Worm (Caenorhabditis elegans) whole organism, L4 larva: ENCODE data around the gene cyk-4.

Experiments
- D1046.2 ChIP-seq: fragments of 200-800 bp; sonication (Bioruptor generic); IDR thresholded peaks from 2 replicates; pipeline ENCODE4 v1.3.6; 2022; ENCODE audit warnings: missing genetic modification characterization, missing compliant biosample characterization
- F10B5.3 ChIP-seq: sonication (generic microtip); optimal IDR thresholded peaks from 2 replicates; lab custom pipeline; 2016; ENCODE audit warnings: mild to moderate bottlenecking, missing genetic modification characterization, missing compliant biosample characterization
- F26F4.8 ChIP-seq: fragments of 200-800 bp; sonication (Bioruptor generic); conservative IDR thresholded peaks from 2 replicates; pipeline ENCODE4 v1.3.6; 2022; ENCODE audit warnings: missing genetic modification characterization, missing compliant biosample characterization
- F37D6.2 ChIP-seq: sonication (generic microtip); optimal IDR thresholded peaks from 2 replicates; lab custom pipeline; 2016; ENCODE audit warnings: mild to moderate bottlenecking, missing genetic modification characterization, missing compliant biosample characterization
- T20F7.1 ChIP-seq: fragments of 200-800 bp; sonication (Bioruptor generic); optimal IDR thresholded peaks from 2 replicates; lab custom pipeline; 2018; ENCODE audit warnings: mild to moderate bottlenecking, missing genetic modification characterization, missing compliant biosample characterization
- T26A8.4 ChIP-seq: fragments of 200-800 bp; sonication (Bioruptor generic); IDR thresholded peaks from 2 replicates; pipeline ENCODE4 v1.3.6; 2022; ENCODE audit warnings: missing genetic modification characterization, missing compliant biosample characterization
- Y48G9A.11 ChIP-seq: fragments of 200-800 bp; sonication (Bioruptor generic); IDR thresholded peaks from 2 replicates; pipeline ENCODE4 v1.3.6; 2022; ENCODE audit warnings: missing genetic modification reagents, missing genetic modification characterization, missing compliant biosample characterization
- Y75B8A.6 ChIP-seq: fragments of 200-800 bp; sonication (Bioruptor generic); IDR thresholded peaks from 2 replicates; pipeline ENCODE4 v1.3.6; 2022; ENCODE audit warnings: missing genetic modification reagents, missing genetic modification characterization, missing compliant biosample characterization
- aha-1 ChIP-seq: fragments of 150-350 bp; peaks from one replicate; lab custom pipeline; 2014; ENCODE audit warnings: missing biosample characterization, missing genetic modification characterization
- ama-1 ChIP-seq: fragments of 150-350 bp; optimal IDR thresholded peaks from 2 replicates; lab custom pipeline; 2014; ENCODE audit warnings: inconsistent platforms, mixed read lengths
- ceh-20 ChIP-seq: fragments of 200-800 bp; sonication (Bioruptor generic); IDR thresholded peaks from 2 replicates; pipeline ENCODE4 v1.3.6; 2022; ENCODE audit warnings: missing genetic modification reagents, missing genetic modification characterization, missing compliant biosample characterization
- ceh-28 ChIP-seq: fragments of 150-350 bp; optimal IDR thresholded peaks from 2 replicates; lab custom pipeline; 2014; ENCODE audit warnings: missing biosample characterization, missing genetic modification reagents, missing genetic modification characterization
- ceh-32 ChIP-seq: sonication (generic microtip); optimal IDR thresholded peaks from 2 replicates; lab custom pipeline; 2016; ENCODE audit warnings: mild to moderate bottlenecking, missing genetic modification characterization, missing compliant biosample characterization; ENCODE audit not compliant: poor library complexity
- daf-12 ChIP-seq: fragments of 150-350 bp; optimal IDR thresholded peaks from 2 replicates; lab custom pipeline; 2014; ENCODE audit warnings: missing biosample characterization, missing genetic modification reagents, missing genetic modification characterization
- daf-16 ChIP-seq, 3 experiments: sonication (generic microtip); optimal IDR thresholded peaks; 2 replicates each; lab custom pipeline; 2016 to 2017; ENCODE audit warnings: missing genetic modification characterization in 3 of 3, missing genetic modification reagents in 3 of 3, mild to moderate bottlenecking in 2 of 3, missing compliant biosample characterization in 2 of 3, missing biosample characterization in 1 of 3, moderate library complexity in 1 of 3
- daf-8 ChIP-seq: fragments of 200-800 bp; sonication (Bioruptor generic); IDR thresholded peaks from 2 replicates; pipeline ENCODE4 v1.3.6; 2022; ENCODE audit warnings: missing genetic modification characterization, missing compliant biosample characterization
- dmd-6 ChIP-seq: fragments of 200-800 bp; sonication (Bioruptor generic); IDR thresholded peaks from 2 replicates; pipeline ENCODE4 v1.3.6; 2022; ENCODE audit warnings: missing genetic modification reagents, missing genetic modification characterization, missing compliant biosample characterization
- dpl-1 ChIP-seq: fragments of 150-350 bp; optimal IDR thresholded peaks from 2 replicates; lab custom pipeline; 2014; ENCODE audit warnings: missing biosample characterization, missing genetic modification reagents, missing genetic modification characterization
- egl-27 ChIP-seq: sonication (generic microtip); optimal IDR thresholded peaks from 3 replicates; lab custom pipeline; 2017; ENCODE audit warnings: missing biosample characterization, missing genetic modification reagents, missing genetic modification characterization
- hlh-30 ChIP-seq: sonication (generic microtip); optimal IDR thresholded peaks from 2 replicates; lab custom pipeline; 2017; ENCODE audit warnings: antibody characterized with exemption, mild to moderate bottlenecking, missing genetic modification characterization, missing compliant biosample characterization; ENCODE audit not compliant: insufficient read depth
- hmg-1.1 ChIP-seq: fragments of 200-800 bp; sonication (Bioruptor generic); IDR thresholded peaks from 2 replicates; pipeline ENCODE4 v1.3.6; 2022; ENCODE audit warnings: missing genetic modification reagents, missing genetic modification characterization, missing compliant biosample characterization
- lim-7 ChIP-seq: fragments of 200-800 bp; sonication (Bioruptor generic); IDR thresholded peaks from 2 replicates; pipeline ENCODE4 v1.3.6; 2022; ENCODE audit warnings: missing genetic modification characterization, missing compliant biosample characterization
- madf-5 ChIP-seq, 2 experiments: fragments of 200-800 bp; sonication (Bioruptor generic); IDR thresholded peaks; 2 replicates each; pipeline ENCODE4 v1.3.6; 2022; ENCODE audit warnings: missing compliant biosample characterization in 2 of 2, missing genetic modification characterization in 2 of 2
- madf-9 ChIP-seq: fragments of 200-800 bp; sonication (Bioruptor generic); conservative IDR thresholded peaks from 2 replicates; pipeline ENCODE4 v1.3.6; 2022; ENCODE audit warnings: missing genetic modification reagents, missing genetic modification characterization, missing compliant biosample characterization
- mep-1 ChIP-seq: fragments of 150-350 bp; sonication (generic microtip); optimal IDR thresholded peaks from 3 replicates; lab custom pipeline; 2014; ENCODE audit warnings: missing biosample characterization, missing genetic modification characterization
- mxl-3 ChIP-seq: fragments of 200-800 bp; sonication (Bioruptor generic); optimal IDR thresholded peaks from 2 replicates; lab custom pipeline; 2018; ENCODE audit warnings: mild to moderate bottlenecking, missing genetic modification characterization, missing compliant biosample characterization
- nhr-10 ChIP-seq: fragments of 150-350 bp; optimal IDR thresholded peaks from 2 replicates; lab custom pipeline; 2014; ENCODE audit warnings: missing biosample characterization, missing genetic modification characterization
- nhr-111 ChIP-seq: fragments of 200-800 bp; sonication (Bioruptor generic); optimal IDR thresholded peaks from 2 replicates; lab custom pipeline; 2018; ENCODE audit warnings: mild to moderate bottlenecking, missing genetic modification characterization, missing compliant biosample characterization
- nhr-25 ChIP-seq: sonication (generic microtip); optimal IDR thresholded peaks from 2 replicates; lab custom pipeline; 2017; ENCODE audit warnings: missing genetic modification characterization, mild to moderate bottlenecking, missing compliant biosample characterization, antibody characterized with exemption, moderate library complexity, borderline replicate concordance; ENCODE audit not compliant: insufficient read depth
- nhr-41 ChIP-seq: fragments of 200-800 bp; sonication (Bioruptor generic); IDR thresholded peaks from 2 replicates; pipeline ENCODE4 v1.3.6; 2022; ENCODE audit warnings: missing genetic modification reagents, missing genetic modification characterization, missing compliant biosample characterization
- nhr-42 ChIP-seq: fragments of 200-800 bp; sonication (Bioruptor generic); IDR thresholded peaks from 2 replicates; pipeline ENCODE4 v1.3.6; 2022; ENCODE audit warnings: missing genetic modification characterization, missing compliant biosample characterization
- nhr-6 ChIP-seq: fragments of 150-350 bp; optimal IDR thresholded peaks from 2 replicates; lab custom pipeline; 2014; ENCODE audit warnings: missing biosample characterization, missing genetic modification characterization
- nhr-76 ChIP-seq: fragments of 150-350 bp; optimal IDR thresholded peaks from 2 replicates; lab custom pipeline; 2014; ENCODE audit warnings: missing biosample characterization, missing genetic modification characterization
- nhr-77 ChIP-seq: fragments of 150-350 bp; optimal IDR thresholded peaks from 2 replicates; lab custom pipeline; 2014; ENCODE audit warnings: missing biosample characterization, missing genetic modification characterization
- php-3 ChIP-seq: fragments of 200-800 bp; sonication (Bioruptor generic); IDR thresholded peaks from 2 replicates; pipeline ENCODE4 v1.3.6; 2022; ENCODE audit warnings: missing genetic modification reagents, missing genetic modification characterization, missing compliant biosample characterization
- rbr-2 ChIP-seq: sonication (generic microtip); optimal IDR thresholded peaks from 2 replicates; lab custom pipeline; 2016; ENCODE audit warnings: missing genotype, missing genetic modification characterization, missing compliant biosample characterization
- saeg-2 ChIP-seq: fragments of 200-800 bp; sonication (Bioruptor generic); IDR thresholded peaks from 2 replicates; pipeline ENCODE4 v1.3.6; 2022; ENCODE audit warnings: missing genetic modification reagents, missing genetic modification characterization, missing compliant biosample characterization
- set-16 ChIP-seq: fragments of 200-800 bp; sonication (Bioruptor generic); IDR thresholded peaks from 2 replicates; pipeline ENCODE4 v1.3.6; 2022; ENCODE audit warnings: missing genetic modification reagents, missing genetic modification characterization, missing compliant biosample characterization
- skn-1 ChIP-seq: fragments of 150-350 bp; optimal IDR thresholded peaks from 2 replicates; lab custom pipeline; 2014; ENCODE audit warnings: missing biosample characterization, missing genetic modification characterization
- snpc-1.2 ChIP-seq: fragments of 200-800 bp; sonication (Bioruptor generic); IDR thresholded peaks from 2 replicates; pipeline ENCODE4 v1.3.6; 2022; ENCODE audit warnings: missing genetic modification reagents, missing genetic modification characterization, missing compliant biosample characterization
- snpc-4 ChIP-seq: fragments of 150-350 bp; optimal IDR thresholded peaks from 2 replicates; lab custom pipeline; 2014; ENCODE audit warnings: missing biosample characterization, missing genetic modification characterization
- spr-1 ChIP-seq: sonication (generic microtip); optimal IDR thresholded peaks from 2 replicates; lab custom pipeline; 2016; ENCODE audit warnings: mild to moderate bottlenecking, missing genetic modification characterization, missing compliant biosample characterization
- tra-1 ChIP-seq: fragments of 200-800 bp; sonication (Bioruptor generic); IDR thresholded peaks from 2 replicates; pipeline ENCODE4 v1.3.6; 2022; ENCODE audit warnings: missing genetic modification reagents, missing genetic modification characterization, missing compliant biosample characterization
- unc-130 ChIP-seq: sonication (generic microtip); optimal IDR thresholded peaks from 2 replicates; lab custom pipeline; 2016; ENCODE audit warnings: missing genetic modification reagents, missing genetic modification characterization, missing compliant biosample characterization
- unc-62 ChIP-seq, 3 experiments: fragments of 150-350 bp in 1 of 3; sonication (generic microtip); optimal IDR thresholded peaks in 2 of 3; peaks in 1 of 3; 1 replicate in 1 of 3; 2 replicates in 2 of 3; lab custom pipeline; 2014 to 2017; ENCODE audit warnings: missing biosample characterization in 3 of 3, missing genetic modification characterization in 3 of 3, missing genetic modification reagents in 3 of 3, missing genotype in 1 of 3
- zag-1 ChIP-seq: fragments of 150-350 bp; optimal IDR thresholded peaks from 2 replicates; lab custom pipeline; 2014; ENCODE audit warnings: missing biosample characterization, missing genetic modification characterization
- zfp-2 ChIP-seq: sonication (generic microtip); optimal IDR thresholded peaks from 2 replicates; lab custom pipeline; 2016; ENCODE audit warnings: mild to moderate bottlenecking, missing genetic modification characterization, missing compliant biosample characterization
- zfp-3 ChIP-seq: fragments of 200-800 bp; sonication (Bioruptor generic); conservative IDR thresholded peaks from 2 replicates; pipeline ENCODE4 v1.3.6; 2022; ENCODE audit warnings: missing genetic modification reagents, missing genetic modification characterization, missing compliant biosample characterization
- zip-2 ChIP-seq: fragments of 150-350 bp; optimal IDR thresholded peaks from 2 replicates; lab custom pipeline; 2014; ENCODE audit warnings: missing biosample characterization, missing genetic modification characterization
- ztf-11 ChIP-seq: fragments of 150-350 bp; optimal IDR thresholded peaks from 2 replicates; lab custom pipeline; 2014; ENCODE audit warnings: missing biosample characterization, missing genetic modification characterization

Gene cyk-4

DNA sequence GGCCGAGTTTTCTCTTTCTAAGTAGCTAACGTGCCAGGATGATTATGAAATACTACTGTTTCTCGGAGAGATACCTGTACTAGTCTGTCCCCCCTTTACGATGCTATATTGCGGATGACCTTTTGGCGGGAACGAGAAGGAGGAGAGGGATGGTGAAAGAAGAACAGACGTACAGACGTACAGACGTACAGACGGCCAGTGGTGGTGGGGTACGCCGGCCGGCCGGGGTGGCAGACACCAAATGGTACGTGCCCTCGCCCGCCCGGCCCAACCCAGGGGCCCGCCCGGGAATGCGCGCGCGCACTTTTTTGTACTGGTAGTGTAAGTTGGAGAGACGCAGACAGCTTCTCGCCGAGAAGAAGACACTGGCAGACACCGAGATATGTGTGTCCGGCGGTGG lies 50.0 kb downstream of the cyk-4 start (continued):
- no peak for TF ChIP-seq madf-9 (GFP tag; lab: Robert Waterston, UW)
- no peak for TF ChIP-seq dpl-1 (GFP tag; lab: Kevin White, UChicago)
- TF ChIP-seq ceh-32 (tag; lab: Kevin White, UChicago), result no peak
- peak; percentile 30; the same call in 1 of the 2 replicates for TF ChIP-seq ceh-20 (GFP tag; lab: Robert Waterston, UW)
- no peak for TF ChIP-seq nhr-10
- no peak for TF ChIP-seq nhr-111 (GFP tag; lab: Kevin White, UChicago)
- TF ChIP-seq nhr-25, result peak; percentile 54
- TF ChIP-seq F10B5.3 (tag; lab: Kevin White, UChicago), result no peak
- peak; percentile 98 for TF ChIP-seq set-16 (GFP tag; lab: Robert Waterston, UW)
- TF ChIP-seq daf-16 (GFP tag; optimal IDR thresholded peaks at IDR 0.05; lab: Kevin White, UChicago), result no peak
- no peak for TF ChIP-seq daf-16 (tag; optimal IDR thresholded peaks at IDR 0.05; lab: Kevin White, UChicago)
- no peak for TF ChIP-seq zip-2 (tag; lab: Kevin White, UChicago)
- 0 out of 2 replicates have a peak, but pooled peaks have one; percentile 39 for TF ChIP-seq snpc-1.2
- peak; percentile 10 for TF ChIP-seq nhr-6
- TF ChIP-seq ceh-28 (tag; lab: Kevin White, UChicago), result no peak
- no peak for TF ChIP-seq zfp-2
- TF ChIP-seq hmg-1.1, result no peak; the same call in 1 of the 2 replicates
- TF ChIP-seq F37D6.2 (tag; lab: Kevin White, UChicago), result no peak
- no peak for TF ChIP-seq egl-27 (tag; lab: Kevin White, UChicago)
- TF ChIP-seq ama-1 (lab: Kevin White, UChicago), result no peak
- no peak for TF ChIP-seq skn-1 (tag; lab: Kevin White, UChicago)
- no peak for TF ChIP-seq F26F4.8 (GFP tag; lab: Robert Waterston, UW)
- TF ChIP-seq D1046.2 (GFP tag; lab: Robert Waterston, UW), result no peak
- no peak for TF ChIP-seq snpc-4 (tag; lab: Kevin White, UChicago)
- TF ChIP-seq nhr-41 (GFP tag; lab: Robert Waterston, UW), result no peak
- TF ChIP-seq dmd-6 (GFP tag; lab: Robert Waterston, UW), result no peak
- TF ChIP-seq nhr-42 (GFP tag; lab: Robert Waterston, UW), result no peak
- no peak for TF ChIP-seq zag-1 (tag; lab: Kevin White, UChicago)
- TF ChIP-seq lim-7, result peak; percentile 63; the same call in 1 of the 2 replicates
- peak; percentile 25 for TF ChIP-seq spr-1 (tag; lab: Kevin White, UChicago)
- no peak for TF ChIP-seq madf-5 (GFP tag; IDR thresholded peaks at IDR 0.05; lab: Robert Waterston, UW)
- no peak for TF ChIP-seq Y75B8A.6 (GFP tag; lab: Robert Waterston, UW)
- TF ChIP-seq saeg-2 (GFP tag; lab: Robert Waterston, UW), result no peak
- peak; percentile 88 for TF ChIP-seq aha-1 (tag; lab: Kevin White, UChicago)
- TF ChIP-seq T26A8.4 (GFP tag; lab: Robert Waterston, UW), result peak; percentile 74
- no peak for TF ChIP-seq unc-130 (GFP tag; lab: Kevin White, UChicago)

- no peak for TF ChIP-seq mxl-3 (GFP tag; lab: Kevin White, UChicago)
- TF ChIP-seq ztf-11 (tag; lab: Kevin White, UChicago), result no peak
- peak in 1 of 2 experiments; percentile 27 for TF ChIP-seq unc-62 (GFP tag; optimal IDR thresholded peaks at IDR 0.05 in 1 of 2; lab: Kevin White, UChicago)
- no peak for TF ChIP-seq unc-62 (tag; optimal IDR thresholded peaks at IDR 0.05; lab: Kevin White, UChicago)
- TF ChIP-seq php-3 (GFP tag; lab: Robert Waterston, UW), result no peak
- no peak for TF ChIP-seq snpc-1.2
- no peak for TF ChIP-seq Y48G9A.11
- no peak for TF ChIP-seq daf-12
- TF ChIP-seq rbr-2 (tag; lab: Kevin White, UChicago), result peak; percentile 4
- no peak for TF ChIP-seq T20F7.1 (GFP tag; lab: Kevin White, UChicago)
- TF ChIP-seq Y75B8A.6 (GFP tag; lab: Robert Waterston, UW), result no peak
- peak; percentile 6 for TF ChIP-seq hlh-30 (tag; lab: Kevin White, UChicago)
- no peak for TF ChIP-seq hmg-1.1
- TF ChIP-seq nhr-77 (tag; lab: Kevin White, UChicago), result no peak
- no peak for TF ChIP-seq daf-8 (GFP tag; lab: Robert Waterston, UW)
- TF ChIP-seq F10B5.3 (tag; lab: Kevin White, UChicago), result no peak
- no peak for TF ChIP-seq mep-1
- no peak for TF ChIP-seq snpc-4 (tag; lab: Kevin White, UChicago)
- no peak for TF ChIP-seq zfp-3 (GFP tag; lab: Robert Waterston, UW)
- no peak for TF ChIP-seq nhr-76 (tag; lab: Kevin White, UChicago)
- no peak for TF ChIP-seq tra-1 (GFP tag; lab: Robert Waterston, UW)
Measured at ce11 chrIII:13720190-13720741, 50.8 kb downstream of the cyk-4 start.
